Worm (Caenorhabditis elegans) whole organism, young adult: ENCODE data around the gene dct-12.

Source experiments
- B0261.1 ChIP-seq: sonication (generic microtip); optimal IDR thresholded peaks from 2 replicates; lab custom pipeline; 2016; ENCODE audit warnings: mild to moderate bottlenecking, missing genetic modification characterization, moderate library complexity, missing compliant biosample characterization
- B0336.3 ChIP-seq: fragments of 200-800 bp; sonication (Bioruptor generic); IDR thresholded peaks from 2 replicates; pipeline ENCODE4 v1.3.6; 2022; ENCODE audit warnings: missing genetic modification characterization, missing compliant biosample characterization
- C17E4.6 ChIP-seq: fragments of 200-800 bp; sonication (Bioruptor generic); IDR thresholded peaks from 2 replicates; pipeline ENCODE4 v1.3.6; 2022; ENCODE audit warnings: missing genetic modification reagents, missing genetic modification characterization, missing compliant biosample characterization
- F37B4.10 ChIP-seq: fragments of 200-800 bp; sonication (Bioruptor generic); IDR thresholded peaks from 2 replicates; pipeline ENCODE4 v1.3.6; 2022; ENCODE audit warnings: missing genetic modification characterization, missing compliant biosample characterization
- F49E8.2 ChIP-seq: sonication (generic microtip); optimal IDR thresholded peaks from 3 replicates; lab custom pipeline; 2017; ENCODE audit warnings: missing genetic modification characterization, mild to moderate bottlenecking, missing compliant biosample characterization, antibody characterized with exemption, moderate library complexity; ENCODE audit not compliant: insufficient read depth
- F57C9.4 ChIP-seq: sonication (generic microtip); optimal IDR thresholded peaks from 2 replicates; lab custom pipeline; 2017; ENCODE audit warnings: mild to moderate bottlenecking, missing genetic modification characterization, missing compliant biosample characterization
- K12H6.12 ChIP-seq: fragments of 200-800 bp; sonication (Bioruptor generic); optimal IDR thresholded peaks from 2 replicates; lab custom pipeline; 2018; ENCODE audit warnings: mild to moderate bottlenecking, missing genetic modification characterization, missing compliant biosample characterization
- Y53G8AR.9 ChIP-seq: fragments of 200-800 bp; sonication (Bioruptor generic); conservative IDR thresholded peaks from 2 replicates; pipeline ENCODE4 v1.3.6; 2022; ENCODE audit warnings: missing genetic modification reagents, missing genetic modification characterization, missing compliant biosample characterization
- Y56A3A.18 ChIP-seq: fragments of 200-800 bp; sonication (Bioruptor generic); IDR thresholded peaks from 2 replicates; pipeline ENCODE4 v1.3.6; 2022; ENCODE audit warnings: missing genetic modification reagents, missing genetic modification characterization, missing compliant biosample characterization
- Y95B8A.8 ChIP-seq: fragments of 200-800 bp; sonication (Bioruptor generic); IDR thresholded peaks from 2 replicates; pipeline ENCODE4 v1.3.6; 2022; ENCODE audit warnings: missing genetic modification reagents, missing genetic modification characterization, missing compliant biosample characterization
- ZK185.1 ChIP-seq: sonication (generic microtip); optimal IDR thresholded peaks from 2 replicates; lab custom pipeline; 2016; ENCODE audit warnings: mild to moderate bottlenecking, missing genetic modification characterization, missing compliant biosample characterization; ENCODE audit not compliant: poor library complexity, severe bottlenecking
- ama-1 ChIP-seq, 3 experiments: fragments of 150-350 bp in 1 of 3; sonication (generic microtip) in 2 of 3; optimal IDR thresholded peaks; 2 replicates each; lab custom pipeline; 2014 to 2018; ENCODE audit warnings: missing biosample characterization in 2 of 3, missing genetic modification characterization in 2 of 3, missing genetic modification reagents in 2 of 3
- atf-7 ChIP-seq: sonication (generic microtip); optimal IDR thresholded peaks from 2 replicates; lab custom pipeline; 2017; ENCODE audit warnings: mild to moderate bottlenecking, missing genetic modification characterization, missing compliant biosample characterization
- bed-2 ChIP-seq: fragments of 200-800 bp; sonication (Bioruptor generic); IDR thresholded peaks from 2 replicates; pipeline ENCODE4 v1.3.6; 2022; ENCODE audit warnings: missing genetic modification reagents, missing genetic modification characterization, missing compliant biosample characterization
- cebp-1 ChIP-seq, 2 experiments: fragments of 200-800 bp in 1 of 2; sonication (Bioruptor generic) in 1 of 2; sonication (generic microtip) in 1 of 2; IDR thresholded peaks in 1 of 2; optimal IDR thresholded peaks in 1 of 2; 2 replicates each; pipeline versions ENCODE4 v1.3.6 to Lab custom; 2017 to 2022; ENCODE audit warnings: missing compliant biosample characterization in 2 of 2, missing genetic modification characterization in 2 of 2, mild to moderate bottlenecking in 1 of 2, missing genetic modification reagents in 1 of 2, moderate library complexity in 1 of 2
- cebp-2 ChIP-seq: fragments of 200-800 bp; sonication (Bioruptor generic); IDR thresholded peaks from 2 replicates; pipeline ENCODE4 v1.3.6; 2022; ENCODE audit warnings: missing genetic modification characterization, missing compliant biosample characterization
- ceh-100 ChIP-seq: fragments of 200-800 bp; sonication (Bioruptor generic); IDR thresholded peaks from 2 replicates; pipeline ENCODE4 v1.3.6; 2022; ENCODE audit warnings: missing genetic modification reagents, missing genetic modification characterization, missing compliant biosample characterization
- ceh-58 ChIP-seq: fragments of 200-800 bp; sonication (Bioruptor generic); IDR thresholded peaks from 2 replicates; pipeline ENCODE4 v1.3.6; 2022; ENCODE audit warnings: missing genetic modification characterization, missing compliant biosample characterization
- ceh-79 ChIP-seq: sonication (generic microtip); optimal IDR thresholded peaks from 2 replicates; lab custom pipeline; 2017; ENCODE audit warnings: mild to moderate bottlenecking, missing genetic modification characterization, missing compliant biosample characterization
- die-1 ChIP-seq: sonication (generic microtip); optimal IDR thresholded peaks from 2 replicates; lab custom pipeline; 2016; ENCODE audit warnings: missing genotype, mild to moderate bottlenecking, missing genetic modification characterization, missing compliant biosample characterization
- dox-1 ChIP-seq: fragments of 200-800 bp; sonication (Bioruptor generic); IDR thresholded peaks from 2 replicates; pipeline ENCODE4 v1.3.6; 2022; ENCODE audit warnings: missing genetic modification reagents, missing genetic modification characterization, missing compliant biosample characterization
- dpff-1 ChIP-seq: sonication (generic microtip); optimal IDR thresholded peaks from 2 replicates; lab custom pipeline; 2017; ENCODE audit warnings: mild to moderate bottlenecking, missing genetic modification characterization, missing compliant biosample characterization
- dpl-1 ChIP-seq: fragments of 150-350 bp; optimal IDR thresholded peaks from 2 replicates; lab custom pipeline; 2014; ENCODE audit warnings: missing biosample characterization, missing genetic modification reagents, missing genetic modification characterization
- egl-18 ChIP-seq: fragments of 200-800 bp; sonication (Bioruptor generic); IDR thresholded peaks from 2 replicates; pipeline ENCODE4 v1.3.6; 2022; ENCODE audit warnings: missing genetic modification reagents, missing genetic modification characterization, missing compliant biosample characterization
- fkh-3 ChIP-seq: sonication (generic microtip); optimal IDR thresholded peaks from 2 replicates; lab custom pipeline; 2016; ENCODE audit warnings: mild to moderate bottlenecking, missing genetic modification characterization, missing compliant biosample characterization
- gei-17 ChIP-seq: fragments of 200-800 bp; sonication (Bioruptor generic); optimal IDR thresholded peaks from 2 replicates; lab custom pipeline; 2018; ENCODE audit warnings: mild to moderate bottlenecking, missing genetic modification characterization, missing compliant biosample characterization
- lsy-27 ChIP-seq: sonication (generic microtip); optimal IDR thresholded peaks from 2 replicates; lab custom pipeline; 2017; ENCODE audit warnings: missing genetic modification characterization, mild to moderate bottlenecking, missing compliant biosample characterization, antibody characterized with exemption, missing genotype, borderline replicate concordance; ENCODE audit not compliant: insufficient read depth
- madf-6 ChIP-seq: fragments of 200-800 bp; sonication (Bioruptor generic); IDR thresholded peaks from 2 replicates; pipeline ENCODE4 v1.3.6; 2022; ENCODE audit warnings: missing genetic modification reagents, missing genetic modification characterization, missing compliant biosample characterization
- mel-28 ChIP-seq: sonication (generic microtip); optimal IDR thresholded peaks from 2 replicates; lab custom pipeline; 2016; ENCODE audit warnings: borderline replicate concordance, mild to moderate bottlenecking, missing genetic modification characterization, missing compliant biosample characterization
- nfya-2 ChIP-seq: fragments of 200-800 bp; sonication (Bioruptor generic); IDR thresholded peaks from 2 replicates; pipeline ENCODE4 v1.3.6; 2022; ENCODE audit warnings: missing genetic modification reagents, missing genetic modification characterization, missing compliant biosample characterization
- nhr-27 ChIP-seq: fragments of 200-800 bp; sonication (Bioruptor generic); optimal IDR thresholded peaks from 2 replicates; lab custom pipeline; 2018; ENCODE audit warnings: mild to moderate bottlenecking, missing genetic modification characterization, moderate library complexity, missing compliant biosample characterization
- nhr-80 ChIP-seq: sonication (generic microtip); optimal IDR thresholded peaks from 2 replicates; lab custom pipeline; 2016; ENCODE audit warnings: missing genetic modification characterization, missing compliant biosample characterization
- rcor-1 ChIP-seq: fragments of 200-800 bp; sonication (Bioruptor generic); IDR thresholded peaks from 2 replicates; pipeline ENCODE4 v1.3.6; 2022; ENCODE audit warnings: missing genetic modification reagents, missing genetic modification characterization, missing compliant biosample characterization
- rec-8 ChIP-seq, 2 experiments: sonication (generic microtip); optimal IDR thresholded peaks; 2 replicates each; lab custom pipeline; 2016; ENCODE audit warnings: mild to moderate bottlenecking in 2 of 2, missing genetic modification characterization in 2 of 2, missing genetic modification reagents in 2 of 2, missing genotype in 2 of 2, missing biosample characterization in 1 of 2, missing compliant biosample characterization in 1 of 2, moderate library complexity in 1 of 2
- sdz-38 ChIP-seq: sonication (generic microtip); optimal IDR thresholded peaks from 2 replicates; lab custom pipeline; 2016; ENCODE audit warnings: missing genotype, missing genetic modification characterization, missing compliant biosample characterization
- somi-1 ChIP-seq: fragments of 200-800 bp; sonication (Bioruptor generic); optimal IDR thresholded peaks from 2 replicates; lab custom pipeline; 2018; ENCODE audit warnings: mild to moderate bottlenecking, missing genetic modification characterization, missing compliant biosample characterization
- ztf-18 ChIP-seq: sonication (generic microtip); optimal IDR thresholded peaks from 2 replicates; lab custom pipeline; 2016; ENCODE audit warnings: missing genotype, mild to moderate bottlenecking, missing genetic modification characterization, missing compliant biosample characterization
- ztf-22 ChIP-seq: fragments of 200-800 bp; sonication (Bioruptor generic); optimal IDR thresholded peaks from 2 replicates; lab custom pipeline; 2018; ENCODE audit warnings: mild to moderate bottlenecking, missing genetic modification characterization, moderate library complexity, missing compliant biosample characterization
- ztf-26 ChIP-seq: sonication (generic microtip); optimal IDR thresholded peaks from 2 replicates; lab custom pipeline; 2017; ENCODE audit warnings: missing genetic modification characterization, missing compliant biosample characterization

The dct-12 gene

DNA sequence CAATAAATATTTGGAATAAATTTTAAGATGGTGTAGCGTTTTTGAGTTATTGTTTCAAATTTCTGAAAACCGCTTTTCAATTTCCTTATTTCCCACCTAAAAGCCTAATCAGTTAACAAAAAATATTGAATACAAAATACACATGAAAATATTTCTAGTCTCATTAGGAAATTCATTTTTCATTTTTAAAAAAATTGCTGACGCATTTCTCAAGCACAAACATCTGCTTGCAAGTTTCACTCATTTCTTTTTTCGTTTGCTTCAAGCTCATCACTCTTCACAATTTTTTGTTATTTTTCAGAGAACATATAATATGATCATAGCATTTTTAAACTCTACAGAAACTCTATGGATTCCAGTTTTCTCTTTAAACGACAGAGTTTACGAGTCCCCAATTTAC lies 44.3 kb downstream of the dct-12 start, which contains the start of gene sre-41:
sre-41 (plus strand) TSS at position 301 of the 400 bp plus-strand sequence.
- TF ChIP-seq Y53G8AR.9 (GFP tag; lab: Robert Waterston, UW) (no peak), ztf-18 (tag; lab: Kevin White, UChicago) (no peak), cebp-1 (GFP tag; IDR thresholded peaks at IDR 0.05; lab: Robert Waterston, UW) (no peak), cebp-1 (tag; optimal IDR thresholded peaks at IDR 0.05; lab: Kevin White, UChicago) (no peak), ceh-58 (GFP tag; lab: Robert Waterston, UW) (no peak), C17E4.6 (no peak), ztf-26 (tag; lab: Kevin White, UChicago) (no peak), nfya-2 (GFP tag; lab: Robert Waterston, UW) (no peak), ztf-22 (GFP tag; lab: Kevin White, UChicago) (no peak), fkh-3 (tag; lab: Kevin White, UChicago) (no peak), ceh-79 (no peak), dox-1 (no peak), Y56A3A.18 (GFP tag; lab: Robert Waterston, UW) (no peak), bed-2 (no peak), ama-1 (optimal IDR thresholded peaks at IDR 0.05; lab: Kevin White, UChicago) (no peak), ama-1 (GFP tag; optimal IDR thresholded peaks at IDR 0.05; lab: Kevin White, UChicago) (no peak), somi-1 (no peak)
- TF ChIP-seq, all 124 proteins: peak for 0

DNA sequence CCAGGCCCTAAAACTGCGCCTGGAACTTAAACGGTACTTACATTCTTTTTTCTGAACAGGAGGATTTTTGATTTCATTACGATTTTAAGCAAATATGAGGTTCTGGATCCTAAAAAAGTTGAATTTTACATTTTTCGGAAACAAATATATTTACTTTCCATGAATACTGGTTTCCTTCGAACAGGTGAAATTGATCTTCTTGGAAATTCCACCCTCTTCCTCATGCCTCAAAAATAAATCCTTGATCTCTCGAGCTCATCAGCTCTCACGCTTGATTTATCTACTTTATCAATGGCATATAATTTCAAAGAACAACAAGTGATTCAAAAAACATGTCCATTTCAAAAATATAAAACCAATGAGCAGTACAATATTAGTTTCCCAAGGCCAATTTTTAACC lies 44.8 kb downstream of the dct-12 start:
- no peak for TF ChIP-seq nhr-80 (tag; lab: Kevin White, UChicago)
- no peak for TF ChIP-seq atf-7 (tag; lab: Kevin White, UChicago)
- no peak for TF ChIP-seq ceh-100 (GFP tag; lab: Robert Waterston, UW)
- no peak for TF ChIP-seq dpff-1 (tag; lab: Kevin White, UChicago)
- TF ChIP-seq Y95B8A.8, result no peak
- no peak for TF ChIP-seq F49E8.2 (tag; lab: Kevin White, UChicago)
- TF ChIP-seq cebp-2 (GFP tag; lab: Robert Waterston, UW), result no peak
- TF ChIP-seq madf-6, result no peak
- no peak for TF ChIP-seq die-1 (tag; lab: Kevin White, UChicago)
- no peak for TF ChIP-seq egl-18 (GFP tag; lab: Robert Waterston, UW)
- no peak for TF ChIP-seq ama-1 (optimal IDR thresholded peaks at IDR 0.05; lab: Kevin White, UChicago)
- no peak for TF ChIP-seq ama-1 (GFP tag; optimal IDR thresholded peaks at IDR 0.05; lab: Kevin White, UChicago)
- no peak for TF ChIP-seq F37B4.10 (GFP tag; lab: Robert Waterston, UW)
- TF ChIP-seq nhr-27 (tag; lab: Kevin White, UChicago), result no peak
- no peak for TF ChIP-seq lsy-27

DNA sequence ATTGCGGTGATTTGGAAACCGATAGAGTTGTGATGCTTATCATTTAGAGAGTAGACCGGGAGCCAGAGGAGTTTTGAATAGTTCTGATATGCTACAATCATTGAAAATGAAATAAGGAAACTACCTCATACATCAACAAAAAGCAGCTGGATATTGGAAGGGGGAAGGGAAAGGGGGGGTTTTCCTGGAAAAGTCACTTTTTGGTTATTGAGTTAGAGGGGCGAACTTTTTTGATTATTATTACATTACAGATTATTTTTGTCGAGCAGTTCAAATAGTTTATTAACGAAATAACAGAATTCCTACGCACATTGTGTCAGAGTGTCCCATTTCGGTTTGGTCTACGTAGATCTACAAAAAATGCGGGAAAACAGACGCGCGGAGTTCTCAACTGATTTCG lies 45.5 kb downstream of the dct-12 start, which contains the start of gene sre-42:
sre-42 (minus strand) TSS at position 101 of the 400 bp plus-strand sequence.
- TF ChIP-seq K12H6.12, result no peak
- TF ChIP-seq F57C9.4, result no peak
- no peak for TF ChIP-seq mel-28 (tag; lab: Kevin White, UChicago)
- TF ChIP-seq sdz-38 (tag; lab: Kevin White, UChicago), result no peak
- no peak for TF ChIP-seq dpl-1
- TF ChIP-seq B0336.3 (GFP tag; lab: Robert Waterston, UW), result no peak
- TF ChIP-seq gei-17 (GFP tag; lab: Kevin White, UChicago), result no peak
- TF ChIP-seq rcor-1 (GFP tag; lab: Robert Waterston, UW), result no peak
- TF ChIP-seq ZK185.1 (tag; lab: Kevin White, UChicago), result no peak
- TF ChIP-seq rec-8 (tag; optimal IDR thresholded peaks at IDR 0.05; lab: Kevin White, UChicago), result no peak
- no peak for TF ChIP-seq B0261.1 (tag; lab: Kevin White, UChicago)
- TF ChIP-seq, all 124 proteins: peak for 0
